Worm (Caenorhabditis elegans): Measurements from ENCODE around the gene F52H3.11.

Gene F52H3.11

ce11 chrII:10044961-10045360 lies at the start of gene F52H3.11, which contains the start of gene bath-38:
F52H3.11 (minus strand) TSS chrII:10045163.
bath-38 (minus strand) TSS chrII:10045270.
- TF ChIP-seq pros-1 (tag; optimal IDR thresholded peaks at IDR 0.05) (no peak), ceh-9 (tag; optimal IDR thresholded peaks at IDR 0.05) (no peak), hlh-15 (tag; optimal IDR thresholded peaks at IDR 0.05) (no peak), che-1 (tag; optimal IDR thresholded peaks at IDR 0.05) (no peak), unc-42 (tag; optimal IDR thresholded peaks at IDR 0.05) (peak; percentile 13), nfya-1 (tag; optimal IDR thresholded peaks at IDR 0.05) (peak; percentile 15), ceh-14 (tag; optimal IDR thresholded peaks at IDR 0.05) (no peak), Y22D7AL.16 (tag; optimal IDR thresholded peaks at IDR 0.05) (no peak), ahr-1 (tag; optimal IDR thresholded peaks at IDR 0.05) (no peak), ceh-19 (GFP tag; optimal IDR thresholded peaks at IDR 0.05) (no peak), ceh-31 (tag; optimal IDR thresholded peaks at IDR 0.05) (peak; percentile 42), nhr-11 (tag; optimal IDR thresholded peaks at IDR 0.05) (no peak), sdc-2 (tag; optimal IDR thresholded peaks at IDR 0.05) (no peak), hlh-8 (tag; optimal IDR thresholded peaks at IDR 0.05) (no peak), ets-4 (tag; optimal IDR thresholded peaks at IDR 0.05) (no peak), hlh-30 (tag; optimal IDR thresholded peaks at IDR 0.05; ENCODE audit: insufficient read depth) (no peak), lim-6 (tag; optimal IDR thresholded peaks at IDR 0.05) (no peak), T23F11.4 (GFP tag; optimal IDR thresholded peaks at IDR 0.05) (no peak), dmd-4 (tag; optimal IDR thresholded peaks at IDR 0.05; ENCODE audit: borderline replicate concordance) (no peak)

ce11 chrII:10094190-10094923 lies 49.4 kb upstream of the F52H3.11 start, which contains the start of gene lact-2:
lact-2 (plus strand) TSS chrII:10094873.
- TF ChIP-seq pat-9 (tag; optimal IDR thresholded peaks at IDR 0.05) (no peak), ceh-31 (tag; optimal IDR thresholded peaks at IDR 0.05) (no peak), ets-4 (tag; optimal IDR thresholded peaks at IDR 0.05) (no peak), gmeb-2 (tag; optimal IDR thresholded peaks at IDR 0.05) (no peak), lim-6 (tag; optimal IDR thresholded peaks at IDR 0.05) (no peak), ceh-2 (tag; optimal IDR thresholded peaks at IDR 0.05) (no peak), pqm-1 (tag; optimal IDR thresholded peaks at IDR 0.05) (no peak), hlh-13 (GFP tag; optimal IDR thresholded peaks at IDR 0.05) (no peak), tbx-7 (tag; optimal IDR thresholded peaks at IDR 0.05) (no peak), fkh-6 (tag; optimal IDR thresholded peaks at IDR 0.05) (no peak), ceh-9 (tag; optimal IDR thresholded peaks at IDR 0.05) (no peak), pha-2 (tag; optimal IDR thresholded peaks at IDR 0.05) (no peak), T23F11.4 (GFP tag; optimal IDR thresholded peaks at IDR 0.05) (no peak), ceh-24 (tag; optimal IDR thresholded peaks at IDR 0.05) (no peak), ceh-34 (tag; optimal IDR thresholded peaks at IDR 0.05) (no peak), unc-55 (GFP tag; optimal IDR thresholded peaks at IDR 0.05) (no peak), K02D7.2 (tag; optimal IDR thresholded peaks at IDR 0.05) (no peak), pax-1 (tag; optimal IDR thresholded peaks at IDR 0.05) (no peak), ceh-18 (tag; optimal IDR thresholded peaks at IDR 0.05) (no peak)

- no peak for TF ChIP-seq ceh-45 (GFP tag; IDR thresholded peaks at IDR 0.05)
- TF ChIP-seq odd-2 (tag; optimal IDR thresholded peaks at IDR 0.05) = no peak
- no peak for TF ChIP-seq ama-1 (optimal IDR thresholded peaks at IDR 0.05)
- no peak for TF ChIP-seq nhr-232 (tag; optimal IDR thresholded peaks at IDR 0.05)
- no peak for TF ChIP-seq ttx-3 (tag; optimal IDR thresholded peaks at IDR 0.05)
- no peak for TF ChIP-seq fkh-10 (GFP tag; optimal IDR thresholded peaks at IDR 0.05)
- TF ChIP-seq ceh-18 (tag; optimal IDR thresholded peaks at IDR 0.05) = no peak
Observed at ce11 chrII:10093120-10093519, 48.2 kb upstream of the F52H3.11 start.

Data from whole organism, late embryonic.